Worm (Caenorhabditis elegans): ENCODE measurements around the gene syd-9.
A peak's percentile ranks its signal among the peaks of the same experiment; 100 is the strongest.

The syd-9 gene

ce11 chrX:7224510-7224909, 6.6 kb downstream of the syd-9 start:
- TF ChIP-seq mab-5 (tag; optimal IDR thresholded peaks at IDR 0.05) (no peak), ZK546.5 (tag; optimal IDR thresholded peaks at IDR 0.05) (no peak), lin-39 (tag; optimal IDR thresholded peaks at IDR 0.05) (no peak), lin-13 (GFP tag; optimal IDR thresholded peaks at IDR 0.05) (no peak), sma-9 (GFP tag; optimal IDR thresholded peaks at IDR 0.05) (no peak), sma-9 (tag; optimal IDR thresholded peaks at IDR 0.05) (no peak), nhr-23 (tag; optimal IDR thresholded peaks at IDR 0.05) (no peak), mdl-1 (tag; optimal IDR thresholded peaks at IDR 0.05) (no peak), zag-1 (tag; optimal IDR thresholded peaks at IDR 0.05) (no peak), blmp-1 (tag; optimal IDR thresholded peaks at IDR 0.05; ENCODE audit: insufficient read depth) (no peak), skn-1 (tag; optimal IDR thresholded peaks at IDR 0.05) (no peak), nhr-21 (tag; optimal IDR thresholded peaks at IDR 0.05) (no peak), aly-2 (tag; optimal IDR thresholded peaks at IDR 0.05) (no peak), ceh-82 (tag; optimal IDR thresholded peaks at IDR 0.05) (no peak), nhr-25 (tag; optimal IDR thresholded peaks at IDR 0.05) (no peak), nhr-129 (tag; optimal IDR thresholded peaks at IDR 0.05) (no peak)

DNA sequence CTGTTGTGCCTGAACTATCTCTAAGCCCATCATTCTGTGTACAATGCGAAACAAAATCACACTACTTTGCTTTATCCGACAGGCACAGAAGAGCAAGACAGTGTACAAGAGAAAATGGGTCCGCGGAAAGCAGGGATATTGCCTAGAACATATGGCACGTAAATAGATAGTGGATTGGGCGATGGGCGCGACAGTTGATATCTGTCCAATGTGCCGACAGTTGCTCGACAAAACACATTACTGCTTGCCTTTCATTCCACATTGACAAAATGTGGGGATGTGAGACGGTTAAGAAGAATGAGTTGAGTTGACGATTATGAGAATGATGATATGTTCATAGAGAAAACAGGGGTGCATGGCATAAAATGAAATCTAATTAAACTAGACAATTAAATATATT, 7.1 kb downstream of the syd-9 start:
- no peak for TF ChIP-seq unc-55 (GFP tag; optimal IDR thresholded peaks at IDR 0.05)
- peak; percentile 29 for TF ChIP-seq nhr-129 (tag; optimal IDR thresholded peaks at IDR 0.05)
- no peak for TF ChIP-seq nhr-21 (tag; optimal IDR thresholded peaks at IDR 0.05)
- no peak for TF ChIP-seq alr-1 (tag; optimal IDR thresholded peaks at IDR 0.05)
- TF ChIP-seq gmeb-1 (tag; optimal IDR thresholded peaks at IDR 0.05) = no peak
- TF ChIP-seq elt-3 (tag; optimal IDR thresholded peaks at IDR 0.05) = no peak

- TF ChIP-seq peb-1 (tag; optimal IDR thresholded peaks at IDR 0.05) (no peak), ceh-16 (tag; optimal IDR thresholded peaks at IDR 0.05) (no peak), unc-55 (GFP tag; optimal IDR thresholded peaks at IDR 0.05) (no peak), ama-1 (optimal IDR thresholded peaks at IDR 0.05) (no peak), nhr-77 (tag; optimal IDR thresholded peaks at IDR 0.05) (no peak), R02D3.7 (tag; optimal IDR thresholded peaks at IDR 0.05) (no peak), nhr-11 (tag; optimal IDR thresholded peaks at IDR 0.05) (no peak), unc-39 (tag; optimal IDR thresholded peaks at IDR 0.05) (no peak), Y55F3AM.14 (GFP tag; optimal IDR thresholded peaks at IDR 0.05) (no peak), alr-1 (tag; optimal IDR thresholded peaks at IDR 0.05) (no peak), nhr-129 (tag; optimal IDR thresholded peaks at IDR 0.05) (no peak), lin-11 (tag; optimal IDR thresholded peaks at IDR 0.05) (no peak), lin-13 (GFP tag; optimal IDR thresholded peaks at IDR 0.05) (no peak), nhr-10 (tag; optimal IDR thresholded peaks at IDR 0.05) (no peak), gmeb-1 (tag; optimal IDR thresholded peaks at IDR 0.05) (no peak), nhr-23 (tag; optimal IDR thresholded peaks at IDR 0.05) (no peak), mbf-1 (tag; optimal IDR thresholded peaks at IDR 0.05) (no peak), snpc-4 (tag; optimal IDR thresholded peaks at IDR 0.05) (no peak), zag-1 (tag; optimal IDR thresholded peaks at IDR 0.05) (no peak)
These were observed 11.5 kb downstream of the syd-9 start for ce11 chrX:7229357-7229756.

ce11 chrX:7230321-7230720, 12.4 kb downstream of the syd-9 start:
- TF ChIP-seq nhr-23 (tag; optimal IDR thresholded peaks at IDR 0.05) (no peak), crh-2 (tag; optimal IDR thresholded peaks at IDR 0.05) (peak; percentile 68), nhr-77 (tag; optimal IDR thresholded peaks at IDR 0.05) (no peak), alr-1 (tag; optimal IDR thresholded peaks at IDR 0.05) (no peak), ztf-4 (tag; optimal IDR thresholded peaks at IDR 0.05) (peak; percentile 8), lin-11 (tag; optimal IDR thresholded peaks at IDR 0.05) (no peak), ceh-16 (tag; optimal IDR thresholded peaks at IDR 0.05) (no peak), ZK546.5 (tag; optimal IDR thresholded peaks at IDR 0.05) (no peak), elt-3 (tag; optimal IDR thresholded peaks at IDR 0.05) (no peak), mab-5 (tag; optimal IDR thresholded peaks at IDR 0.05) (no peak), ama-1 (optimal IDR thresholded peaks at IDR 0.05) (peak; percentile 13), nhr-21 (tag; optimal IDR thresholded peaks at IDR 0.05) (no peak), nhr-12 (tag; optimal IDR thresholded peaks at IDR 0.05) (no peak), mdl-1 (tag; optimal IDR thresholded peaks at IDR 0.05) (no peak), blmp-1 (tag; optimal IDR thresholded peaks at IDR 0.05; ENCODE audit: insufficient read depth) (peak; percentile 29), nhr-10 (tag; optimal IDR thresholded peaks at IDR 0.05) (no peak), lin-39 (tag; optimal IDR thresholded peaks at IDR 0.05) (no peak), nhr-6 (tag; optimal IDR thresholded peaks at IDR 0.05) (peak; percentile 48), nhr-237 (tag; optimal IDR thresholded peaks at IDR 0.05) (no peak), sem-4 (tag; optimal IDR thresholded peaks at IDR 0.05) (peak; percentile 59), skn-1 (tag; optimal IDR thresholded peaks at IDR 0.05) (no peak), R02D3.7 (tag; optimal IDR thresholded peaks at IDR 0.05) (no peak), sma-9 (GFP tag; optimal IDR thresholded peaks at IDR 0.05) (peak; percentile 56), sma-9 (tag; optimal IDR thresholded peaks at IDR 0.05) (no peak), nhr-11 (tag; optimal IDR thresholded peaks at IDR 0.05) (no peak), nhr-129 (tag; optimal IDR thresholded peaks at IDR 0.05) (peak; percentile 85), dmd-4 (tag; optimal IDR thresholded peaks at IDR 0.05) (no peak), elt-1 (tag; optimal IDR thresholded peaks at IDR 0.05) (no peak), ceh-82 (tag; optimal IDR thresholded peaks at IDR 0.05) (no peak), egl-27 (tag; optimal IDR thresholded peaks at IDR 0.05) (no peak), ztf-11 (tag; optimal IDR thresholded peaks at IDR 0.05) (no peak), snpc-4 (tag; optimal IDR thresholded peaks at IDR 0.05) (no peak), lsy-2 (tag; optimal IDR thresholded peaks at IDR 0.05) (peak in 1 of 2 experiments; percentile 51), unc-55 (GFP tag; optimal IDR thresholded peaks at IDR 0.05) (no peak), sma-3 (GFP tag; optimal IDR thresholded peaks at IDR 0.05) (peak; percentile 19), aly-2 (tag; optimal IDR thresholded peaks at IDR 0.05) (peak; percentile 40), F13H6.1 (tag; optimal IDR thresholded peaks at IDR 0.05) (peak; percentile 39), gmeb-1 (tag; optimal IDR thresholded peaks at IDR 0.05) (no peak)

All from whole organism, L2 larva.